Worm (Caenorhabditis elegans): Measurements from ENCODE around the gene str-131.

The str-131 gene

ce11 chrV:8129719-8130118 lies 48.2 kb upstream of the str-131 start:
- TF ChIP-seq rnt-1 (tag; optimal IDR thresholded peaks at IDR 0.05): no peak
- TF ChIP-seq efl-1 (optimal IDR thresholded peaks at IDR 0.05): no peak
- peak in 1 of 2 experiments; percentile 75 for TF ChIP-seq efl-1 (GFP tag; optimal IDR thresholded peaks at IDR 0.05 in 1 of 2)

- peak; percentile 30 for TF ChIP-seq blmp-1 (tag; optimal IDR thresholded peaks at IDR 0.05)
- no peak for TF ChIP-seq vab-15 (tag; optimal IDR thresholded peaks at IDR 0.05)
- no peak for TF ChIP-seq fkh-8 (tag; optimal IDR thresholded peaks at IDR 0.05)
- no peak for TF ChIP-seq sox-4 (tag; optimal IDR thresholded peaks at IDR 0.05)
- TF ChIP-seq elt-3 (tag; optimal IDR thresholded peaks at IDR 0.05): peak in 1 of 6 experiments; percentile 48
- no peak for TF ChIP-seq efl-1 (optimal IDR thresholded peaks at IDR 0.05)
- TF ChIP-seq efl-1 (GFP tag; optimal IDR thresholded peaks at IDR 0.05 in 1 of 2): peak in 1 of 2 experiments; percentile 11
- peak; percentile 57 for TF ChIP-seq nhr-85 (tag)
- TF ChIP-seq snpc-4 (tag; optimal IDR thresholded peaks at IDR 0.05): no peak
- no peak for TF ChIP-seq hlh-4 (tag; optimal IDR thresholded peaks at IDR 0.05)
- TF ChIP-seq elt-2 (tag; optimal IDR thresholded peaks at IDR 0.05): no peak
- TF ChIP-seq zag-1 (tag; optimal IDR thresholded peaks at IDR 0.05): no peak
- no peak for TF ChIP-seq dsc-1 (tag; optimal IDR thresholded peaks at IDR 0.05)
- no peak for TF ChIP-seq F16B12.6 (tag; optimal IDR thresholded peaks at IDR 0.05)
Observed at ce11 chrV:8129252-8129651, 47.8 kb upstream of the str-131 start, which contains the start of gene spr-1. spr-1 (minus strand) TSS chrV:8129352.

- TF ChIP-seq nhr-28 (tag; optimal IDR thresholded peaks at IDR 0.05): no peak
Observed at ce11 chrV:8123384-8123783, 41.9 kb upstream of the str-131 start, which contains the start of gene D1014.5. D1014.5 (plus strand) TSS chrV:8123684.

ce11 chrV:8120868-8121267 lies 39.4 kb upstream of the str-131 start, which contains the start of gene D1014.6:
D1014.6 (plus strand) TSS chrV:8121168.
- no peak for TF ChIP-seq nhr-47 (tag; optimal IDR thresholded peaks at IDR 0.05)
- TF ChIP-seq fkh-8 (tag; optimal IDR thresholded peaks at IDR 0.05): no peak
- no peak for TF ChIP-seq zag-1 (tag; optimal IDR thresholded peaks at IDR 0.05)
- no peak for TF ChIP-seq jun-1 (tag; optimal IDR thresholded peaks at IDR 0.05)
- no peak for TF ChIP-seq nhr-71 (tag; optimal IDR thresholded peaks at IDR 0.05)
- no peak for TF ChIP-seq elt-3 (tag; optimal IDR thresholded peaks at IDR 0.05)
- no peak for TF ChIP-seq tlp-1 (tag; optimal IDR thresholded peaks at IDR 0.05)
- TF ChIP-seq nhr-90 (tag; optimal IDR thresholded peaks at IDR 0.05; ENCODE audit: poor library complexity): no peak
- no peak for TF ChIP-seq unc-86 (tag; optimal IDR thresholded peaks at IDR 0.05)
- TF ChIP-seq snu-23 (GFP tag; optimal IDR thresholded peaks at IDR 0.05): no peak
- no peak for TF ChIP-seq nhr-84 (tag; optimal IDR thresholded peaks at IDR 0.05)
- no peak for TF ChIP-seq ceh-8 (GFP tag; optimal IDR thresholded peaks at IDR 0.05)
- TF ChIP-seq lin-35 (GFP tag; optimal IDR thresholded peaks at IDR 0.05): no peak

ce11 chrV:8117964-8118363 lies 36.5 kb upstream of the str-131 start, which contains the start of gene D1014.7:
D1014.7 (plus strand) TSS chrV:8118264.
- TF ChIP-seq mef-2 (tag; optimal IDR thresholded peaks at IDR 0.05): no peak
- TF ChIP-seq hlh-17 (GFP tag; optimal IDR thresholded peaks at IDR 0.05; ENCODE audit: borderline replicate concordance): no peak
- TF ChIP-seq elt-2 (tag; optimal IDR thresholded peaks at IDR 0.05): no peak
- TF ChIP-seq ets-5 (GFP tag; IDR thresholded peaks at IDR 0.05): no peak
- TF ChIP-seq ceh-8 (GFP tag; optimal IDR thresholded peaks at IDR 0.05): no peak
- no peak for TF ChIP-seq aly-2 (tag; optimal IDR thresholded peaks at IDR 0.05)
- TF ChIP-seq irx-1 (tag; optimal IDR thresholded peaks at IDR 0.05): no peak

- TF ChIP-seq ceh-63 (GFP tag; optimal IDR thresholded peaks at IDR 0.05) (no peak), lir-3 (tag; optimal IDR thresholded peaks at IDR 0.05; ENCODE audit: poor library complexity) (no peak), nhr-84 (tag; optimal IDR thresholded peaks at IDR 0.05) (no peak), nhr-20 (tag; optimal IDR thresholded peaks at IDR 0.05) (no peak), F16B12.6 (tag; optimal IDR thresholded peaks at IDR 0.05) (no peak), hpl-2 (GFP tag; optimal IDR thresholded peaks at IDR 0.05) (no peak), nhr-47 (tag; optimal IDR thresholded peaks at IDR 0.05) (no peak), snu-23 (GFP tag; optimal IDR thresholded peaks at IDR 0.05) (no peak)
Observed at ce11 chrV:8114542-8114941, 33.1 kb upstream of the str-131 start.

Data from whole organism, L1 larva.